Worm (Caenorhabditis elegans): Measurements from ENCODE around the gene R160.2.

- TF ChIP-seq madf-6 (GFP tag; IDR thresholded peaks at IDR 0.05) (no peak), egl-44 (GFP tag; IDR thresholded peaks at IDR 0.05) (no peak), snpc-4 (GFP tag; optimal IDR thresholded peaks at IDR 0.05) (no peak), snpc-4 (tag; optimal IDR thresholded peaks at IDR 0.05) (no peak), hrde-1 (tag; optimal IDR thresholded peaks at IDR 0.05; ENCODE audit: borderline replicate concordance) (no peak), madf-3 (GFP tag; IDR thresholded peaks at IDR 0.05) (no peak), F52B5.7 (tag; optimal IDR thresholded peaks at IDR 0.05) (no peak), cebp-2 (GFP tag; IDR thresholded peaks at IDR 0.05) (no peak), akir-1 (GFP tag; optimal IDR thresholded peaks at IDR 0.05) (no peak), ztf-28 (GFP tag; IDR thresholded peaks at IDR 0.05) (no peak), pha-4 (tag; optimal IDR thresholded peaks at IDR 0.05) (no peak), dpl-1 (GFP tag; optimal IDR thresholded peaks at IDR 0.05) (no peak), F57C9.4 (tag; optimal IDR thresholded peaks at IDR 0.05) (no peak)
These were observed 5.9 kb downstream of the R160.2 start, which contains the start of gene R160.5 for ce11 chrX:4370756-4371155.

Measured in whole organism, young adult.